Worm (Caenorhabditis elegans): Measurements from ENCODE around the gene aex-2.

- TF ChIP-seq unc-39 (tag; optimal IDR thresholded peaks at IDR 0.05) (no peak), elt-1 (tag; optimal IDR thresholded peaks at IDR 0.05; ENCODE audit: borderline replicate concordance, insufficient read depth) (no peak), cnd-1 (tag; optimal IDR thresholded peaks at IDR 0.05) (no peak), blmp-1 (tag; optimal IDR thresholded peaks at IDR 0.05) (no peak), nhr-12 (tag; optimal IDR thresholded peaks at IDR 0.05) (no peak)
Measured at ce11 chrX:9634925-9635324, 18.0 kb downstream of the aex-2 start, which contains the start of gene F34H10.3.
